ENCODE assay signal across 2 worm cellular contexts in the genomic region with DNA sequence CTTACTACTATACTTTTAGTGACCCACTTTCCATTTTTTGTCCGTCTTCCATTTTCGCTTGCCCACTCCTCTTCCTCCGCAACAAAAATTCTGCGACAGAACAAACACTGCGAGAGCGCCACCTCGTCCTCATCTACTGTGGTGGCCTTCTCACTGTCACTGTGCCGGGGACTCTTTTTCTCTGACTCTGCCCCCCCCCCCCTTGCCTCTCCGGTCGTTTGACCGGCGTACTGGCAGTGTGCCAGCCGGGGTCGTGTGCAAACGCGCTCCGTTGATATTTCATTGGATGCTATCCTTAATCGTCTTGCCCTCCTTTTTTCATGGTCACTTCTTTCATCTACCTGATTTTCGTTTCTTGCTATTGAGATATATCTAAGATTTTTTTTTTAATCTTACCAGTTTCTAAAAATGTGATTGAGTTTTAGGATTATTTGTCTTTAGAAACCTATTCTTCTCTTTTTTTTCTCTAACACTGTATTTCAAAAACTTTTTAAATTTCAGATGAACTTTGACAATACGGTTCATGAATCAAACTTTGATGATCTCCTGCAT.
TF ChIP-seq lines count a peak whose summit lies in the region.

atf-6 (plus strand) TSS at position 502 of the 552 bp plus-strand sequence.

TF ChIP-seq in whole organism, L1 larva, 84 proteins besides CTCF, POLR2A, EP300 and RAD21 (continued from another document):
- peak; percentile 33 for TF ChIP-seq sup-37 (GFP tag; optimal IDR thresholded peaks at IDR 0.05; lab: Kevin White, UChicago)
- no peak for TF ChIP-seq efl-3 (GFP tag; optimal IDR thresholded peaks at IDR 0.05; lab: Kevin White, UChicago)
- TF ChIP-seq unc-130 (tag; optimal IDR thresholded peaks at IDR 0.05; lab: Kevin White, UChicago): peak; percentile 55
- TF ChIP-seq pqm-1 (tag; optimal IDR thresholded peaks at IDR 0.05; lab: Kevin White, UChicago): no peak
- no peak for TF ChIP-seq nhr-12 (tag; optimal IDR thresholded peaks at IDR 0.05; lab: Kevin White, UChicago)
- TF ChIP-seq egl-13 (tag; optimal IDR thresholded peaks at IDR 0.05; lab: Kevin White, UChicago): peak; percentile 78
- no peak for TF ChIP-seq ztf-4 (tag; optimal IDR thresholded peaks at IDR 0.05; lab: Kevin White, UChicago)
- TF ChIP-seq mef-2 (tag; optimal IDR thresholded peaks at IDR 0.05; lab: Kevin White, UChicago): peak; percentile 12
- peak; percentile 66 for TF ChIP-seq snpc-4 (tag; optimal IDR thresholded peaks at IDR 0.05; lab: Kevin White, UChicago)

TF ChIP-seq in whole organism, young adult, 124 proteins besides CTCF, POLR2A, EP300 and RAD21 (continued from another document):
- TF ChIP-seq cebp-1 (GFP tag; IDR thresholded peaks at IDR 0.05; lab: Robert Waterston, UW) (no peak), cebp-1 (tag; optimal IDR thresholded peaks at IDR 0.05; lab: Kevin White, UChicago) (no peak), ama-1 (optimal IDR thresholded peaks at IDR 0.05; lab: Kevin White, UChicago) (no peak), ama-1 (GFP tag; optimal IDR thresholded peaks at IDR 0.05; lab: Kevin White, UChicago) (no peak), fkh-3 (tag; optimal IDR thresholded peaks at IDR 0.05; lab: Kevin White, UChicago) (no peak), mel-28 (tag; optimal IDR thresholded peaks at IDR 0.05; lab: Kevin White, UChicago; ENCODE audit: borderline replicate concordance) (no peak), xnd-1 (tag; optimal IDR thresholded peaks at IDR 0.05; lab: Kevin White, UChicago) (no peak), chd-7 (tag; optimal IDR thresholded peaks at IDR 0.05; lab: Kevin White, UChicago) (peak; percentile 65), F57A8.1 (GFP tag; optimal IDR thresholded peaks at IDR 0.05; lab: Kevin White, UChicago) (no peak), lir-1 (GFP tag; conservative IDR thresholded peaks at IDR 0.05; lab: Robert Waterston, UW) (no peak), hlh-12 (tag; optimal IDR thresholded peaks at IDR 0.05; lab: Kevin White, UChicago) (no peak), repo-1 (tag; optimal IDR thresholded peaks at IDR 0.05; lab: Kevin White, UChicago) (no peak), F37B4.10 (GFP tag; IDR thresholded peaks at IDR 0.05; lab: Robert Waterston, UW) (no peak), F52B5.7 (tag; optimal IDR thresholded peaks at IDR 0.05; lab: Kevin White, UChicago) (no peak), egl-44 (GFP tag; IDR thresholded peaks at IDR 0.05; lab: Robert Waterston, UW) (peak; percentile 71; the same call in 1 of the 2 replicates), hlh-26 (GFP tag; conservative IDR thresholded peaks at IDR 0.05; lab: Robert Waterston, UW) (no peak), aptf-3 (GFP tag; IDR thresholded peaks at IDR 0.05; lab: Robert Waterston, UW) (no peak)
